Worm (Caenorhabditis elegans): ENCODE measurements around the gene B0294.1.

ce11 chrX:1939248-1939647 is 42.1 kb upstream of the B0294.1 start:
- TF ChIP-seq flt-1 (GFP tag; IDR thresholded peaks at IDR 0.05) (0 out of 2 replicates have a peak, but pooled peaks have one; percentile 8), ama-1 (optimal IDR thresholded peaks at IDR 0.05) (no peak), tra-4 (tag; optimal IDR thresholded peaks at IDR 0.05) (no peak), ets-7 (tag; optimal IDR thresholded peaks at IDR 0.05) (no peak), pes-1 (GFP tag; IDR thresholded peaks at IDR 0.05) (peak; percentile 34; the same call in 1 of the 2 replicates), F13C5.2 (tag; optimal IDR thresholded peaks at IDR 0.05) (no peak), aly-1 (tag; optimal IDR thresholded peaks at IDR 0.05) (no peak)

All from whole organism, early embryonic.